Worm (Caenorhabditis elegans): Measurements from ENCODE around the gene F21G4.6.

DNA sequence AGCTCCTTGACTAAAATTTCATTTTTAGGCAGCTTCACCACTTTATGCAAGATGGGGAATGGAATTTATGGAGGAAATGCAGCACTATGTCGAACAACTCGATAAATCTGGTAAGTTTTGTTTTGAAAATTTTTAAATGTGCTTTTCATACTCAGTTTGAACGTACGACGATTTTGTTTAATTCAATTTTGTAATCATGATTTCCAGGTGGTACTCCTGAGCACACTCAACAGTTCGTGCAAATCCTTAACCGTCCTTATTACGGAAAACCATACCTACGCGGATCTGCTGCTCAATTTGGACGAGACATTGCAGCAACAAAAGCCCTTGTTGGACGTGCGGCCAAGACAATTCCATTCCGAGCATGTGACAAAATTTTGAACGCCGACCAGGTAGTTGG is 45.3 kb upstream of the F21G4.6 start:
- TF ChIP-seq dao-5 (tag; optimal IDR thresholded peaks at IDR 0.05) = no peak
- no peak for TF ChIP-seq him-1 (tag; optimal IDR thresholded peaks at IDR 0.05)
- TF ChIP-seq W03F9.2 (tag; optimal IDR thresholded peaks at IDR 0.05) = no peak

All from whole organism, L4/young adult.